Worm (Caenorhabditis elegans) whole organism, mixed stage, embryonic: Measurements from ENCODE around the gene nhr-58.

Experiments
- blmp-1 ChIP-seq: fragments of 150-350 bp; optimal IDR thresholded peaks from 2 replicates; lab custom pipeline; 2014; ENCODE audit warnings: missing biosample characterization, missing genetic modification characterization
- ceh-39 ChIP-seq: fragments of 150-350 bp; optimal IDR thresholded peaks from 2 replicates; lab custom pipeline; 2014; ENCODE audit warnings: missing biosample characterization, missing genetic modification characterization
- ceh-43 ChIP-seq: fragments of 200-800 bp; sonication (Bioruptor generic); optimal IDR thresholded peaks from 2 replicates; lab custom pipeline; 2018; ENCODE audit warnings: mild to moderate bottlenecking, missing genetic modification characterization, moderate library complexity, missing compliant biosample characterization
- ceh-83 ChIP-seq: fragments of 200-800 bp; sonication (Bioruptor generic); optimal IDR thresholded peaks from 2 replicates; lab custom pipeline; 2018; ENCODE audit warnings: mild to moderate bottlenecking, missing genetic modification characterization, missing compliant biosample characterization
- cnd-1 ChIP-seq: fragments of 200-800 bp; sonication (Bioruptor generic); optimal IDR thresholded peaks from 2 replicates; lab custom pipeline; 2018; ENCODE audit warnings: mild to moderate bottlenecking, missing genetic modification characterization, missing compliant biosample characterization
- drap-1 ChIP-seq: fragments of 200-800 bp; sonication (Bioruptor generic); optimal IDR thresholded peaks from 3 replicates; lab custom pipeline; 2018; ENCODE audit warnings: mild to moderate bottlenecking, missing genetic modification characterization, missing compliant biosample characterization
- elt-1 ChIP-seq: sonication (generic microtip); optimal IDR thresholded peaks from 2 replicates; lab custom pipeline; 2017; ENCODE audit warnings: missing genetic modification characterization, mild to moderate bottlenecking, missing compliant biosample characterization, antibody characterized with exemption, moderate library complexity, borderline replicate concordance; ENCODE audit not compliant: insufficient read depth
- elt-3 ChIP-seq: fragments of 150-350 bp; optimal IDR thresholded peaks from 2 replicates; lab custom pipeline; 2014; ENCODE audit warnings: missing biosample characterization, missing genetic modification characterization
- hlh-1 ChIP-seq: fragments of 150-350 bp; optimal IDR thresholded peaks from 2 replicates; lab custom pipeline; 2014; ENCODE audit warnings: missing biosample characterization, missing genetic modification reagents, missing genetic modification characterization
- lin-13 ChIP-seq: fragments of 150-350 bp; optimal IDR thresholded peaks from 2 replicates; lab custom pipeline; 2014; ENCODE audit warnings: missing biosample characterization, missing genetic modification characterization
- lin-32 ChIP-seq: fragments of 200-800 bp; sonication (Bioruptor generic); optimal IDR thresholded peaks from 2 replicates; lab custom pipeline; 2018; ENCODE audit warnings: mild to moderate bottlenecking, missing genetic modification characterization, missing compliant biosample characterization
- lsy-2 ChIP-seq: fragments of 150-350 bp; optimal IDR thresholded peaks from 2 replicates; lab custom pipeline; 2014; ENCODE audit warnings: missing biosample characterization, missing genetic modification characterization
- mep-1 ChIP-seq: fragments of 150-350 bp; optimal IDR thresholded peaks from 2 replicates; lab custom pipeline; 2017; ENCODE audit warnings: missing biosample characterization, missing genetic modification reagents, missing genetic modification characterization, inconsistent platforms
- mls-2 ChIP-seq: sonication (generic microtip); optimal IDR thresholded peaks from 2 replicates; lab custom pipeline; 2016; ENCODE audit warnings: mild to moderate bottlenecking, missing genetic modification characterization, moderate library complexity, missing compliant biosample characterization
- nhr-2 ChIP-seq: fragments of 150-350 bp; optimal IDR thresholded peaks from 2 replicates; lab custom pipeline; 2014; ENCODE audit warnings: missing biosample characterization, missing genetic modification characterization
- nhr-237 ChIP-seq: fragments of 150-350 bp; optimal IDR thresholded peaks from 2 replicates; lab custom pipeline; 2014; ENCODE audit warnings: missing biosample characterization, missing genetic modification characterization
- nhr-28 ChIP-seq: fragments of 150-350 bp; optimal IDR thresholded peaks from 2 replicates; lab custom pipeline; 2014; ENCODE audit warnings: missing biosample characterization, missing genetic modification characterization
- nhr-76 ChIP-seq: sonication (generic microtip); optimal IDR thresholded peaks from 2 replicates; lab custom pipeline; 2017; ENCODE audit warnings: missing biosample characterization, missing genetic modification characterization
- pha-4 ChIP-seq: fragments of 150-350 bp; optimal IDR thresholded peaks from 2 replicates; lab custom pipeline; 2018; ENCODE audit warnings: missing biosample characterization, missing genetic modification reagents, missing genetic modification characterization
- sem-2 ChIP-seq: fragments of 200-800 bp; sonication (Bioruptor generic); optimal IDR thresholded peaks from 2 replicates; lab custom pipeline; 2018; ENCODE audit warnings: mild to moderate bottlenecking, missing genetic modification characterization, missing compliant biosample characterization
- snpc-4 ChIP-seq: fragments of 150-350 bp; optimal IDR thresholded peaks from 2 replicates; lab custom pipeline; 2014; ENCODE audit warnings: missing biosample characterization, missing genetic modification characterization
- sptf-1 ChIP-seq: sonication (generic microtip); optimal IDR thresholded peaks from 2 replicates; lab custom pipeline; 2017; ENCODE audit warnings: mild to moderate bottlenecking, missing genetic modification characterization, moderate library complexity, missing compliant biosample characterization
- tbx-8 ChIP-seq: fragments of 200-800 bp; sonication (Bioruptor generic); optimal IDR thresholded peaks from 2 replicates; lab custom pipeline; 2018; ENCODE audit warnings: mild to moderate bottlenecking, missing genetic modification characterization, moderate library complexity, missing compliant biosample characterization
- unc-39 ChIP-seq: fragments of 150-350 bp; optimal IDR thresholded peaks from 2 replicates; lab custom pipeline; 2014; ENCODE audit warnings: missing biosample characterization, missing genetic modification characterization
- unc-62 ChIP-seq: fragments of 150-350 bp; optimal IDR thresholded peaks from 2 replicates; lab custom pipeline; 2014; ENCODE audit warnings: missing biosample characterization, missing genetic modification reagents, missing genetic modification characterization
- zip-8 ChIP-seq: fragments of 150-350 bp; optimal IDR thresholded peaks from 2 replicates; lab custom pipeline; 2014; ENCODE audit warnings: missing biosample characterization, missing genetic modification characterization
- ztf-11 ChIP-seq: fragments of 150-350 bp; optimal IDR thresholded peaks from 2 replicates; lab custom pipeline; 2014; ENCODE audit warnings: missing biosample characterization, missing genetic modification characterization

Gene nhr-58

ce11 chrV:527602-528001 lies 4.5 kb upstream of the nhr-58 start, which contains the start of gene srw-108:
Gene srw-108, plus strand, starts transcription at chrV:527902.
- TF ChIP-seq unc-39 (tag; lab: Kevin White, UChicago) (no peak), lsy-2 (tag; lab: Kevin White, UChicago) (no peak), sem-2 (no peak), nhr-237 (tag; lab: Kevin White, UChicago) (no peak), elt-3 (tag; lab: Kevin White, UChicago) (no peak), nhr-76 (tag; lab: Kevin White, UChicago) (no peak), mls-2 (tag; lab: Kevin White, UChicago) (no peak), hlh-1 (tag; lab: Kevin White, UChicago) (no peak), snpc-4 (tag; lab: Kevin White, UChicago) (no peak), ceh-43 (GFP tag; lab: Kevin White, UChicago) (no peak), pha-4 (tag; lab: Kevin White, UChicago) (no peak), sptf-1 (no peak), nhr-28 (tag; lab: Kevin White, UChicago) (no peak), blmp-1 (no peak)

DNA sequence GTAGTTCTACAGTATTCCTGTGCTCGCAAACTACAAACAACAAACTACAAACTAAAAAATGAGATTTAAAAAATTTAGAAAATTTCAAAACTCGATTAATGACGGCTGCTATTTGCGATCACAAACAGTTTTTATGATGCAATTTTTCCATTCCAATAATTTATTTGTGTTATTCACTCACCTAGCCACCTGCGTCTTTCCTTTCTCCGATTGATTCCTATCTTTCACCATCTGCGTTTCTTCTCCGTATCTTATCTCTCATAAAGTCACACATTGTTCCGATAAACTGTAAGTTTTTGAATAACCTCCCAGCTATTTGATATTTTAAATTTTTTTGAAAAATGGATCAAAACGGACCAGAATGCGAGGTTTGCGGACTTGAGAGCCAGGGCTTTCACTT lies 2.1 kb downstream of the nhr-58 start, which contains the start of gene nhr-132:
nhr-132 (plus strand) TSS at position 271 of the 400 bp plus-strand sequence.
- no peak for TF ChIP-seq drap-1 (GFP tag; lab: Kevin White, UChicago)
- peak; percentile 3 for TF ChIP-seq elt-1 (tag; lab: Kevin White, UChicago)
- TF ChIP-seq lin-13 (tag; lab: Kevin White, UChicago) = no peak
- TF ChIP-seq elt-3 (tag; lab: Kevin White, UChicago) = no peak
- TF ChIP-seq snpc-4 (tag; lab: Kevin White, UChicago) = no peak
- no peak for TF ChIP-seq lin-32

ce11 chrV:536571-536970 lies 4.5 kb downstream of the nhr-58 start, which contains the start of gene C14C6.5:
Gene C14C6.5, plus strand, starts transcription at chrV:536628.
- no peak for TF ChIP-seq tbx-8 (GFP tag; lab: Kevin White, UChicago)
- TF ChIP-seq sem-2 = no peak
- no peak for TF ChIP-seq mep-1 (tag; lab: Kevin White, UChicago)
- TF ChIP-seq zip-8 (tag; lab: Kevin White, UChicago) = no peak
- no peak for TF ChIP-seq ceh-39
- no peak for TF ChIP-seq ztf-11 (tag; lab: Kevin White, UChicago)
- no peak for TF ChIP-seq lsy-2 (tag; lab: Kevin White, UChicago)
- TF ChIP-seq unc-62 = no peak
- TF ChIP-seq lin-13 (tag; lab: Kevin White, UChicago) = no peak

DNA sequence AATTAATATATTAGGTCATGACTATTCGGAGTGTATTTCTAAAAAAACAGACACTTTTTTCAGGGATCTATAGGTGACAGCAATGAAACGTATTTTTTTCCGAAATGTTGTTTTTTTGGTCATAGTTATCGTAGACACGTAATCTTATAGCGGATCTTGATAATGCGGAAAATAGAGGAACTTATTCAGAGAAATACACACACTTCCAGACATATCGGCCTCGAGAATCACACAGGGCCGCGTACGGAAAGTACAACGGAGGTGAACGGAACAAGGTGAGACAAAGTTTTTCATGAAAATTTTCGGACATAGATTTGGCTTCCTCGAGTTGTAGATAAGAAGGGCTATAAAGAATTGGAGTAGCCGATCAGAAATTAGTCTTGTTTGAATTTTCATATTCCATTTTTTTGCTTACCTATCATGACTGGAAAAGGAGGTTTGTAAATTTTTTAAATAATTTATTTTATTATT lies 7.0 kb downstream of the nhr-58 start, which contains the start of gene nhr-155:
nhr-155 (plus strand) TSS at position 421 of the 471 bp plus-strand sequence.
- TF ChIP-seq elt-1 (tag; lab: Kevin White, UChicago) = peak; percentile 77
- TF ChIP-seq nhr-2 (tag; lab: Kevin White, UChicago) = no peak

- TF ChIP-seq hlh-1 (tag; lab: Kevin White, UChicago) (no peak), nhr-237 (tag; lab: Kevin White, UChicago) (no peak), lin-32 (no peak), ztf-11 (tag; lab: Kevin White, UChicago) (no peak), cnd-1 (tag; lab: Kevin White, UChicago) (no peak), nhr-76 (tag; lab: Kevin White, UChicago) (no peak), elt-1 (tag; lab: Kevin White, UChicago) (no peak)
- TF ChIP-seq, all 35 proteins: peak for 0
These were observed 9.4 kb downstream of the nhr-58 start for ce11 chrV:541470-541869.

DNA sequence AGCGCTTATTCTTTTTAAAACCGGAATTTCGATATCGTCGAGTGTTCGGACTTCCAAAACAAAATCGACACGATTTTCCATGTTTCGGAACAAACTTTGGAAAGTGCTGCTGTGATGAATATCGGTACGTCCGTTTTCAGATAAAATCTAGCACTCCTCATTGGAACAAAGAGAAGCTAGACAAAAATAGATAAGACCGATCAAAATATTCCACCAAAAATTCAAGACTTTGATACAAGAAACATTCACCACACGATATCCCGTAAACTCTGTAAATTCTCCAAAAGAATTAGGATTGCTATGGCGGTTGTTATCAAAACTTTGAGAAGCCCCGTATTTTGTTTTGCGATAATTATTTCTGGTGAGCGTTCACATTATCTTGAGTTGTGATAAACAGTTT lies 11.1 kb downstream of the nhr-58 start, which contains the start of gene C14C6.3:
C14C6.3 (plus strand) TSS at position 301 of the 400 bp plus-strand sequence.
- no peak for TF ChIP-seq hlh-1 (tag; lab: Kevin White, UChicago)
- no peak for TF ChIP-seq unc-62
- no peak for TF ChIP-seq ztf-11 (tag; lab: Kevin White, UChicago)
- no peak for TF ChIP-seq elt-3 (tag; lab: Kevin White, UChicago)
- no peak for TF ChIP-seq ceh-83 (GFP tag; lab: Kevin White, UChicago)
- no peak for TF ChIP-seq nhr-28 (tag; lab: Kevin White, UChicago)
- TF ChIP-seq mep-1 (tag; lab: Kevin White, UChicago) = no peak
